Worm (Caenorhabditis elegans): ENCODE results near the gene F45D11.5.

Gene F45D11.5

DNA sequence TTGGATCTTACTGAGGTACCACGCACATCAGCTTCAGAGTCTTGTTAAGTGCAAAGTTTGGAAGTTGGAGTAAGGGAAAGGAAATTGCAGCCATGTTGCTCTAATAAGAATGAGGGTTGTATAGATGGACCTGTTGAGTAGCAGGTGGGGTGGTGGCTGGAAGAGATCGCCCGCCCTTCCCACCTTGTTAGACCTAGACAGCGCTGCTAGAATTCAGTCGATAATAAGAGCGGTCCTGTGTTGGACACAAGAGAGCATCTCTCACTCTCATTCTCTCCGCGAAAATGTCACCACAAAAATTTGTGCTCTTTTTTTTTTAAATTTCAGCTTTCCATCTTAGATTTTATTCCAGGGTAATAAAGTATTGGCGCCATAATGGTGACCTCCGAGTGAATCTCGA lies at the start of gene F45D11.5, which contains the start of gene fbxb-30:
F45D11.5 (plus strand) TSS at position 352 of the 400 bp plus-strand sequence.
fbxb-30 (minus strand) TSS at position 101 of the 400 bp plus-strand sequence.
- TF ChIP-seq ces-1 (GFP tag; optimal IDR thresholded peaks at IDR 0.05) (no peak), egl-27 (tag; optimal IDR thresholded peaks at IDR 0.05) (no peak), sptf-1 (tag; optimal IDR thresholded peaks at IDR 0.05) (no peak), ets-5 (GFP tag; IDR thresholded peaks at IDR 0.05) (no peak)

DNA sequence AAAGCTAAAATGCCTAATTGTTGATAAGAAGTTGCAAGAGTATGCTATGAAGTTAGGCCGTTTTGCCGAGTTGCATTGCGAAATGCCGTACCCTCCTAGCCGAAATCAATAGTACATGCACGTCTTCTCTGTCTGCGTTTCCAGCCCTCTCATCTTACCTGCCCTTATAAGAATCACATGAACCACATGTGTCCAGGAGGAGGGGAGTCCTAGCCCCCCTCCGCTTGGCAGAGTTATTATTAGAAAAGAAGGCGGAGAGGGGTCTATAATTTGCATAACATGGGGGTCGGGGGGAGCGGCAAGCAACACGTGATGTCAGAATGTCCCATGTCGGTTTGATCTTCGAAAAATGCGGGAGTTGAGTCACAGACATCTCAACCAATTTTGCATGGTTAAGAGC lies 48.5 kb upstream of the F45D11.5 start:
- peak in 1 of 3 experiments; percentile 5 for TF ChIP-seq ceh-82 (tag; optimal IDR thresholded peaks at IDR 0.05)
- no peak for TF ChIP-seq unc-98 (GFP tag; IDR thresholded peaks at IDR 0.05)
- no peak for TF ChIP-seq mep-1 (tag; optimal IDR thresholded peaks at IDR 0.05)
- no peak for TF ChIP-seq Y116A8C.19 (tag; optimal IDR thresholded peaks at IDR 0.05; ENCODE audit: borderline replicate concordance)
- peak; percentile 31 for TF ChIP-seq lin-14 (GFP tag; optimal IDR thresholded peaks at IDR 0.05)
- TF ChIP-seq C34B4.2 (tag; optimal IDR thresholded peaks at IDR 0.05) = no peak
- TF ChIP-seq fos-1 (tag; optimal IDR thresholded peaks at IDR 0.05) = no peak
- no peak for TF ChIP-seq lin-39 (tag; optimal IDR thresholded peaks at IDR 0.05)
- no peak for TF ChIP-seq snpc-4 (tag; optimal IDR thresholded peaks at IDR 0.05)
- TF ChIP-seq lsy-2 (tag; optimal IDR thresholded peaks at IDR 0.05) = no peak
- TF ChIP-seq tlp-1 (tag; optimal IDR thresholded peaks at IDR 0.05) = no peak
- TF ChIP-seq fkh-8 (tag; optimal IDR thresholded peaks at IDR 0.05) = peak; percentile 9
- no peak for TF ChIP-seq skn-1 (tag; optimal IDR thresholded peaks at IDR 0.05)
- TF ChIP-seq hlh-4 (tag; optimal IDR thresholded peaks at IDR 0.05) = no peak
- no peak for TF ChIP-seq ztf-11 (tag; optimal IDR thresholded peaks at IDR 0.05)
- no peak for TF ChIP-seq nhr-77 (tag; optimal IDR thresholded peaks at IDR 0.05)
- no peak for TF ChIP-seq nhr-11 (tag; optimal IDR thresholded peaks at IDR 0.05)
- TF ChIP-seq efl-1 (optimal IDR thresholded peaks at IDR 0.05) = no peak
- peak in 1 of 2 experiments; percentile 59 for TF ChIP-seq efl-1 (GFP tag; optimal IDR thresholded peaks at IDR 0.05 in 1 of 2)
- TF ChIP-seq swsn-7 (tag; optimal IDR thresholded peaks at IDR 0.05) = no peak

DNA sequence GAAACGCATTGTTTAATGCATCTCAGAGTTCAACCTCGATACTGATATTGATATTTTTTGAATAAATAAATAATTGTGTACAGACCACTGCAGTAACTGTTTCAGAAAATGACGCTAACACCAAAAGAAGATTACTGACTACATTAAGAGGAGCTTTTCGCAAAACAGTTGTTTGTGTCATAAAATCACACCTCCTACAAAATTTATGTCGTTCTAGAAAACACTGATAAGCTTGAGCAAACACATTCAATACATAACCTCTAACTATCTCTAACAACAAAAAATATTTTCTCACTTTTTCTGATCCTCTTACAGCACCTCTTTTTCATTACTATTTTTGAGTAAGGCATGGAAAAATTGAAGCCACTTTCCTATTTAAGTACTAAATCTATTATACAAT lies 46.9 kb upstream of the F45D11.5 start, which contains the start of gene fbxc-7:
fbxc-7 (plus strand) TSS at position 301 of the 400 bp plus-strand sequence.
- TF ChIP-seq elt-2 (tag; optimal IDR thresholded peaks at IDR 0.05) = peak; percentile 15

DNA sequence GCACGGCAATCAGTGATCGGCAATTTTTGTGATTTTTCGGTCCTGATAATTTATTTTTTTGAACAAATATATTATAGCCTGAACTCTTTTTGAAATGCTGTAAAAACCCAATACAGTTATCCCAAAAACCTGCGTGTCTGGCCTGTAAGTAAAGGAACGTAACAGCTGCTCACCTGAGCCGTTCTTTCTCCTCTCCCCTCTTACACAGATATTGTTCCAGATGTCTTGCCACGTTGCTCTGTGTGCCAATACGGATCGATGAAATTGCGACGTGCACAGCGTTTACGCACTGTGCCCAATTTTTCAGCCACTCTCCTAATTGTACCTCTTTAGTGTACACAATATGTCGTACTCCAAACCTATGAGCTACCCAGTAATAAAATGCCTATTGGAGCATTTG lies 42.9 kb upstream of the F45D11.5 start, which contains the start of gene sdz-4:
sdz-4 (plus strand) TSS at position 301 of the 400 bp plus-strand sequence.
- TF ChIP-seq mef-2 (tag; optimal IDR thresholded peaks at IDR 0.05) (no peak), mdl-1 (tag; optimal IDR thresholded peaks at IDR 0.05) (no peak), snu-23 (GFP tag; optimal IDR thresholded peaks at IDR 0.05) (no peak), hpl-2 (GFP tag; optimal IDR thresholded peaks at IDR 0.05) (no peak), xbp-1 (tag; optimal IDR thresholded peaks at IDR 0.05) (no peak)

ce11 chrII:960218-960617 lies 41.3 kb upstream of the F45D11.5 start, which contains the start of the genes C32B5.18 and C32B5.7:
TSS of gene C32B5.18 (plus strand) at chrII:960518.
TSS of gene C32B5.7 (plus strand) at chrII:960528.
- no peak for TF ChIP-seq F16B12.6 (tag; optimal IDR thresholded peaks at IDR 0.05)

ce11 chrII:961961-962360 lies 39.5 kb upstream of the F45D11.5 start, which contains the start of gene C32B5.13:
TSS of gene C32B5.13 (minus strand) at chrII:962061.
- TF ChIP-seq mab-9 (GFP tag; IDR thresholded peaks at IDR 0.05) = no peak
- TF ChIP-seq ceh-63 (GFP tag; optimal IDR thresholded peaks at IDR 0.05) = no peak
- TF ChIP-seq ceh-82 (tag; optimal IDR thresholded peaks at IDR 0.05) = no peak
- TF ChIP-seq egl-27 (tag; optimal IDR thresholded peaks at IDR 0.05) = no peak
- no peak for TF ChIP-seq zip-4 (GFP tag; optimal IDR thresholded peaks at IDR 0.05)
- no peak for TF ChIP-seq vab-15 (tag; optimal IDR thresholded peaks at IDR 0.05)
- no peak for TF ChIP-seq ets-5 (GFP tag; IDR thresholded peaks at IDR 0.05)
- TF ChIP-seq lin-14 (GFP tag; optimal IDR thresholded peaks at IDR 0.05) = no peak
- no peak for TF ChIP-seq nhr-12 (tag; optimal IDR thresholded peaks at IDR 0.05)
- TF ChIP-seq hlh-17 (GFP tag; optimal IDR thresholded peaks at IDR 0.05; ENCODE audit: borderline replicate concordance) = no peak
- no peak for TF ChIP-seq nhr-84 (tag; optimal IDR thresholded peaks at IDR 0.05)
- no peak for TF ChIP-seq nhr-90 (tag; optimal IDR thresholded peaks at IDR 0.05; ENCODE audit: poor library complexity)
- TF ChIP-seq sox-4 (tag; optimal IDR thresholded peaks at IDR 0.05) = no peak
- no peak for TF ChIP-seq fkh-8 (tag; optimal IDR thresholded peaks at IDR 0.05)
- TF ChIP-seq swsn-7 (tag; optimal IDR thresholded peaks at IDR 0.05) = no peak
- TF ChIP-seq ama-1 (optimal IDR thresholded peaks at IDR 0.05) = no peak
- TF ChIP-seq lin-15B (tag; optimal IDR thresholded peaks at IDR 0.05) = no peak
- no peak for TF ChIP-seq tbx-2 (tag; optimal IDR thresholded peaks at IDR 0.05)
- no peak for TF ChIP-seq ceh-90 (tag; optimal IDR thresholded peaks at IDR 0.05)
- no peak for TF ChIP-seq grh-1 (GFP tag; IDR thresholded peaks at IDR 0.05)

Data from whole organism, L1 larva.